Worm (Caenorhabditis elegans): ENCODE measurements around the gene C06E1.9.

ce11 chrIII:8573869-8574268, 35.7 kb downstream of the C06E1.9 start:
- TF ChIP-seq pax-1 (tag; optimal IDR thresholded peaks at IDR 0.05) (no peak), tbx-2 (tag; optimal IDR thresholded peaks at IDR 0.05) (no peak), ztf-16 (tag; optimal IDR thresholded peaks at IDR 0.05) (no peak), gmeb-2 (tag; optimal IDR thresholded peaks at IDR 0.05) (no peak), fkh-10 (GFP tag; optimal IDR thresholded peaks at IDR 0.05) (no peak), ceh-34 (tag; optimal IDR thresholded peaks at IDR 0.05) (no peak), hlh-30 (tag; optimal IDR thresholded peaks at IDR 0.05; ENCODE audit: insufficient read depth) (no peak), unc-55 (GFP tag; optimal IDR thresholded peaks at IDR 0.05) (no peak), rnt-1 (tag; optimal IDR thresholded peaks at IDR 0.05) (no peak)

Data from whole organism, late embryonic.